Fruit fly (Drosophila melanogaster) whole organism, embryonic: Measurements from ENCODE around the gene Eip75B.

ENCODE experiments used
- B-H2 ChIP-seq: fragments of 200-800 bp; sonication (Bioruptor generic); optimal IDR thresholded peaks from 2 replicates; lab custom pipeline; 2018; ENCODE audit warnings: missing biosample characterization, mild to moderate bottlenecking, missing genetic modification characterization
- Bgb ChIP-seq: fragments of 200-800 bp; sonication (Bioruptor generic); IDR thresholded peaks from 2 replicates; pipeline ENCODE4 v1.3.6; 2022; ENCODE audit warnings: missing biosample characterization, missing genetic modification characterization; ENCODE audit not compliant: partially characterized antibody
- CG10267 ChIP-seq: fragments of 200-800 bp; sonication (Bioruptor generic); optimal IDR thresholded peaks from 2 replicates; lab custom pipeline; 2018; ENCODE audit warnings: missing biosample characterization, mild to moderate bottlenecking, missing genetic modification characterization, moderate library complexity
- CG11504 ChIP-seq: fragments of 200-800 bp; sonication (Bioruptor generic); optimal IDR thresholded peaks from 3 replicates; lab custom pipeline; 2019; ENCODE audit warnings: missing biosample characterization, mild to moderate bottlenecking, missing genetic modification characterization, moderate library complexity
- CG12071 ChIP-seq: fragments of 200-800 bp; sonication (Bioruptor generic); optimal IDR thresholded peaks from 3 replicates; lab custom pipeline; 2018; ENCODE audit warnings: missing biosample characterization, mild to moderate bottlenecking, missing genetic modification characterization
- CG12744 ChIP-seq: fragments of 200-800 bp; sonication (Bioruptor generic); optimal IDR thresholded peaks from 2 replicates; lab custom pipeline; 2016; ENCODE audit warnings: missing biosample characterization, missing genetic modification characterization
- CG13123 ChIP-seq: fragments of 200-800 bp; sonication (Bioruptor generic); optimal IDR thresholded peaks from 2 replicates; lab custom pipeline; 2016; ENCODE audit warnings: missing biosample characterization, missing genetic modification characterization
- CG13287 ChIP-seq: fragments of 200-800 bp; sonication (Bioruptor generic); IDR thresholded peaks from 2 replicates; pipeline ENCODE4 v1.3.6; 2022; ENCODE audit warnings: missing biosample characterization, missing genetic modification characterization; ENCODE audit not compliant: partially characterized antibody
- CG14710 ChIP-seq: fragments of 200-800 bp; sonication (Bioruptor generic); optimal IDR thresholded peaks from 3 replicates; lab custom pipeline; 2019; ENCODE audit warnings: missing biosample characterization, mild to moderate bottlenecking, missing genetic modification characterization, moderate library complexity
- CG15696 ChIP-seq: fragments of 200-800 bp; sonication (Bioruptor generic); optimal IDR thresholded peaks from 2 replicates; lab custom pipeline; 2019; ENCODE audit warnings: missing biosample characterization, mild to moderate bottlenecking, missing genetic modification characterization, moderate library complexity
- CG17612 ChIP-seq: fragments of 200-800 bp; sonication (Bioruptor generic); IDR thresholded peaks from 2 replicates; pipeline ENCODE4 v1.3.6; 2022; ENCODE audit warnings: missing biosample characterization, missing genetic modification characterization
- CG2116 ChIP-seq: fragments of 200-800 bp; sonication (Bioruptor generic); optimal IDR thresholded peaks from 3 replicates; lab custom pipeline; 2018; ENCODE audit warnings: missing biosample characterization, mild to moderate bottlenecking, missing genetic modification characterization
- CG2129 ChIP-seq: fragments of 200-800 bp; sonication (Bioruptor generic); IDR thresholded peaks from 2 replicates; pipeline ENCODE4 v1.3.6; 2022; ENCODE audit warnings: missing biosample characterization, missing genetic modification characterization; ENCODE audit not compliant: partially characterized antibody
- CG30403 ChIP-seq: fragments of 200-800 bp; sonication (Bioruptor generic); optimal IDR thresholded peaks from 3 replicates; lab custom pipeline; 2016; ENCODE audit warnings: missing biosample characterization, missing genetic modification characterization
- CG32772 ChIP-seq: fragments of 200-800 bp; sonication (Bioruptor generic); IDR thresholded peaks from 2 replicates; pipeline ENCODE4 v1.3.6; 2022; ENCODE audit warnings: missing biosample characterization, missing genetic modification characterization
- CG34224 ChIP-seq: fragments of 200-800 bp; sonication (Bioruptor generic); IDR thresholded peaks from 3 replicates; pipeline ENCODE4 v1.3.6; 2022; ENCODE audit warnings: missing biosample characterization, missing genetic modification characterization; ENCODE audit not compliant: partially characterized antibody
- CG3847 ChIP-seq: fragments of 200-800 bp; sonication (Bioruptor generic); IDR thresholded peaks from 2 replicates; pipeline ENCODE4 v1.3.6; 2022; ENCODE audit warnings: missing biosample characterization, missing genetic modification characterization
- CG6683 ChIP-seq: fragments of 200-800 bp; sonication (Bioruptor generic); optimal IDR thresholded peaks from 2 replicates; lab custom pipeline; 2017; ENCODE audit warnings: missing biosample characterization, mild to moderate bottlenecking, missing genetic modification characterization, missing genetic modification reagents
- CG7556 ChIP-seq: fragments of 200-800 bp; sonication (Bioruptor generic); optimal IDR thresholded peaks from 2 replicates; lab custom pipeline; 2017; ENCODE audit warnings: missing biosample characterization, mild to moderate bottlenecking, missing genetic modification characterization
- CG8089 ChIP-seq: fragments of 200-800 bp; sonication (Bioruptor generic); optimal IDR thresholded peaks from 3 replicates; lab custom pipeline; 2016; ENCODE audit warnings: missing biosample characterization, missing genetic modification characterization
- CG8388 ChIP-seq: fragments of 200-800 bp; sonication (Bioruptor generic); optimal IDR thresholded peaks from 2 replicates; lab custom pipeline; 2019; ENCODE audit warnings: missing biosample characterization, mild to moderate bottlenecking, missing genetic modification characterization, moderate library complexity
- Dll ChIP-seq: fragments of 200-800 bp; sonication (Bioruptor generic); IDR thresholded peaks from 4 replicates; pipeline ENCODE4 v1.3.6; 2022; ENCODE audit warnings: missing biosample characterization, missing genetic modification characterization; ENCODE audit not compliant: partially characterized antibody
- E2f1 ChIP-seq: fragments of 200-800 bp; sonication (Bioruptor generic); IDR thresholded peaks from 2 replicates; pipeline ENCODE4 v1.3.6; 2022; ENCODE audit warnings: missing biosample characterization, missing genetic modification characterization
- Ets65A ChIP-seq: fragments of 200-800 bp; sonication (Bioruptor generic); peaks from one replicate; lab custom pipeline; 2016; ENCODE audit warnings: missing biosample characterization, missing genetic modification characterization
- HLH4C ChIP-seq: fragments of 200-800 bp; sonication (Bioruptor generic); IDR thresholded peaks from 3 replicates; pipeline ENCODE4 v1.3.6; 2022; ENCODE audit warnings: missing biosample characterization, missing genetic modification characterization; ENCODE audit not compliant: partially characterized antibody
- MBD-R2 ChIP-seq: fragments of 200-800 bp; sonication (Bioruptor generic); IDR thresholded peaks from 2 replicates; pipeline ENCODE4 v1.3.6; 2022; ENCODE audit warnings: missing biosample characterization, missing genetic modification characterization
- Myb ChIP-seq: fragments of 200-800 bp; sonication (Bioruptor generic); optimal IDR thresholded peaks from 2 replicates; lab custom pipeline; 2016; ENCODE audit warnings: missing biosample characterization, missing genetic modification characterization
- NFAT ChIP-seq: fragments of 200-800 bp; sonication (Bioruptor generic); IDR thresholded peaks from 2 replicates; pipeline ENCODE4 v1.3.6; 2022; ENCODE audit warnings: missing biosample characterization, missing genetic modification characterization
- Nf-YC ChIP-seq: fragments of 200-800 bp; optimal IDR thresholded peaks from 3 replicates; lab custom pipeline; 2019; ENCODE audit warnings: missing biosample characterization, mild to moderate bottlenecking, missing genetic modification characterization, moderate library complexity
- Scr ChIP-seq: fragments of 200-800 bp; sonication (Bioruptor generic); IDR thresholded peaks from 2 replicates; pipeline ENCODE4 v1.3.6; 2022; ENCODE audit warnings: missing biosample characterization, missing genetic modification characterization; ENCODE audit not compliant: partially characterized antibody
- crp ChIP-seq, 2 experiments: fragments of 200-800 bp; sonication (Bioruptor generic); optimal IDR thresholded peaks; 2 replicates in 1 of 2; 3 replicates in 1 of 2; lab custom pipeline; 2017; ENCODE audit warnings: missing biosample characterization in 2 of 2, missing genetic modification characterization in 2 of 2, mild to moderate bottlenecking in 1 of 2, moderate library complexity in 1 of 2
- dimm ChIP-seq: fragments of 200-800 bp; sonication (Bioruptor generic); IDR thresholded peaks from 2 replicates; pipeline ENCODE4 v1.3.6; 2022; ENCODE audit warnings: missing biosample characterization, missing genetic modification characterization
- dpn ChIP-seq, 2 experiments: fragments of 200-800 bp; sonication (Bioruptor generic); optimal IDR thresholded peaks; 3 replicates each; lab custom pipeline; 2016; ENCODE audit warnings: missing biosample characterization in 2 of 2, missing genetic modification characterization in 2 of 2
- eyg ChIP-seq: fragments of 200-800 bp; sonication (Bioruptor generic); optimal IDR thresholded peaks from 3 replicates; lab custom pipeline; 2016; ENCODE audit warnings: missing biosample characterization, missing genetic modification characterization
- fd102C ChIP-seq: fragments of 200-800 bp; sonication (Bioruptor generic); optimal IDR thresholded peaks from 2 replicates; lab custom pipeline; 2018; ENCODE audit warnings: missing biosample characterization, mild to moderate bottlenecking, missing genetic modification characterization, moderate library complexity
- fd96Cb ChIP-seq: fragments of 200-800 bp; sonication (Bioruptor generic); optimal IDR thresholded peaks from 2 replicates; lab custom pipeline; 2018; ENCODE audit warnings: missing biosample characterization, mild to moderate bottlenecking, missing genetic modification characterization, moderate library complexity
- grau ChIP-seq: fragments of 200-800 bp; optimal IDR thresholded peaks from 3 replicates; lab custom pipeline; 2019; ENCODE audit warnings: missing biosample characterization, mild to moderate bottlenecking, missing genetic modification characterization, moderate library complexity
- ham ChIP-seq: fragments of 200-800 bp; sonication (Bioruptor generic); IDR thresholded peaks from 2 replicates; pipeline ENCODE4 v1.3.6; 2022; ENCODE audit warnings: missing biosample characterization, missing genetic modification characterization
- hb ChIP-seq: fragments of 200-800 bp; sonication (Bioruptor generic); IDR thresholded peaks from 3 replicates; pipeline ENCODE4 v1.3.6; 2022; ENCODE audit warnings: missing biosample characterization, missing genetic modification characterization; ENCODE audit not compliant: partially characterized antibody
- her ChIP-seq: fragments of 200-800 bp; sonication (Bioruptor generic); optimal IDR thresholded peaks from 2 replicates; lab custom pipeline; 2016; ENCODE audit warnings: missing biosample characterization, missing genetic modification characterization
- ind ChIP-seq: fragments of 200-800 bp; sonication (Bioruptor generic); optimal IDR thresholded peaks from 3 replicates; lab custom pipeline; 2016; ENCODE audit warnings: missing biosample characterization, missing genetic modification characterization
- inv ChIP-seq: fragments of 200-800 bp; sonication (Bioruptor generic); IDR thresholded peaks from 2 replicates; pipeline ENCODE4 v1.3.6; 2022; ENCODE audit warnings: missing biosample characterization, missing genetic modification characterization; ENCODE audit not compliant: partially characterized antibody
- maf-S ChIP-seq: fragments of 200-800 bp; sonication (Bioruptor generic); optimal IDR thresholded peaks from 2 replicates; lab custom pipeline; 2016; ENCODE audit warnings: missing biosample characterization, missing genetic modification characterization
- nerfin-1 ChIP-seq: fragments of 200-800 bp; sonication (Bioruptor generic); optimal IDR thresholded peaks from 3 replicates; lab custom pipeline; 2019; ENCODE audit warnings: missing biosample characterization, mild to moderate bottlenecking, missing genetic modification characterization, moderate library complexity
- p53 ChIP-seq: fragments of 200-800 bp; sonication (Bioruptor generic); optimal IDR thresholded peaks from 2 replicates; lab custom pipeline; 2016; ENCODE audit warnings: missing biosample characterization, missing genetic modification characterization
- pita ChIP-seq: fragments of 200-800 bp; sonication (Bioruptor generic); optimal IDR thresholded peaks from 2 replicates; lab custom pipeline; 2017; ENCODE audit warnings: missing biosample characterization, mild to moderate bottlenecking, missing genetic modification characterization
- sug ChIP-seq: fragments of 200-800 bp; optimal IDR thresholded peaks from 2 replicates; lab custom pipeline; 2019; ENCODE audit warnings: missing biosample characterization, mild to moderate bottlenecking, missing genetic modification characterization, moderate library complexity
- tna ChIP-seq: fragments of 200-800 bp; sonication (Bioruptor generic); IDR thresholded peaks from 2 replicates; pipeline ENCODE4 v1.3.6; 2022; ENCODE audit warnings: missing biosample characterization, missing genetic modification characterization; ENCODE audit not compliant: partially characterized antibody
- unc-4 ChIP-seq: fragments of 200-800 bp; sonication (Bioruptor generic); IDR thresholded peaks from 2 replicates; pipeline ENCODE4 v1.3.6; 2022; ENCODE audit warnings: missing biosample characterization, missing genetic modification characterization; ENCODE audit not compliant: partially characterized antibody

Eip75B gene

DNA sequence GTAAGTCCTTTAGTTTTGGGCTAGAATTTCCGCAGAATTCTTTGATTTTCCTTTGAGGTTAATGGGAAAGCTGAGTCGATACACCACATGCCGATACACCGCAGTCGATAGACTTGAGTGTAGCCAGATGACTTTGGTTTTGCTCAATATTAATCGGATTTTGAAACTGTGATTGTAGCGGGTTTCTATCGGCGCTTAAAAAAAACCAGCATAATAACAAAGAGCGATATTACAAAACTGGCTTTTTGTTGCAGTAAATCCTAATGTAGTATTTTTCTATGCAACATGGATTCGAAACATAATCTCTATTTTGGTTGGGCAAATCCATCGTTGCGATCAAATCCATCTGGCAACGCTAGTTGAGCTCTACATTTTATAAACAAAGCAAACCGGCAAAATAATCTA lies 45.0 kb upstream of the Eip75B start, which contains the start of the genes Polr3D and mus304 (continued):
- TF ChIP-seq CG11504 (tag; lab: Kevin White, UChicago) (peak; percentile 33), CG13123 (no peak), Dll (GFP tag; lab: Robert Waterston, UW) (peak; percentile 67), p53 (peak; percentile 14), Ets65A (peak; percentile 90), fd102C (GFP tag; lab: Kevin White, UChicago) (no peak), crp (GFP tag; optimal IDR thresholded peaks at IDR 0.05; lab: Kevin White, UChicago) (peak in 1 of 2 experiments; percentile 43), fd96Cb (tag; lab: Kevin White, UChicago) (no peak), inv (GFP tag; lab: Robert Waterston, UW) (peak; percentile 41; the same call in 1 of the 2 replicates), maf-S (GFP tag; lab: Kevin White, UChicago) (no peak), Bgb (GFP tag; lab: Robert Waterston, UW) (peak; percentile 21; the same call in 1 of the 2 replicates), hb (GFP tag; lab: Robert Waterston, UW) (peak; percentile 77), CG6683 (GFP tag; lab: Kevin White, UChicago) (no peak), CG12744 (GFP tag; lab: Kevin White, UChicago) (no peak), HLH4C (GFP tag; lab: Robert Waterston, UW) (peak; percentile 74), eyg (no peak), B-H2 (GFP tag; lab: Kevin White, UChicago) (peak; percentile 17), CG13287 (peak; percentile 74), Scr (GFP tag; lab: Robert Waterston, UW) (peak; percentile 58), CG2129 (0 out of 2 replicates have a peak, but pooled peaks have one; percentile 27), tna (peak; percentile 26), ind (peak; percentile 14), CG8388 (GFP tag; lab: Kevin White, UChicago) (peak; percentile 4), unc-4 (GFP tag; lab: Robert Waterston, UW) (peak; percentile 59; the same call in 1 of the 2 replicates), CG8089 (GFP tag; lab: Kevin White, UChicago) (no peak), NFAT (GFP tag; lab: Robert Waterston, UW) (no peak; the same call in 1 of the 2 replicates), MBD-R2 (GFP tag; lab: Robert Waterston, UW) (peak; percentile 58), CG30403 (GFP tag; lab: Kevin White, UChicago) (peak; percentile 49), CG14710 (tag; lab: Kevin White, UChicago) (peak; percentile 59), CG7556 (peak; percentile 5), CG2116 (GFP tag; lab: Kevin White, UChicago) (peak; percentile 85), pita (no peak), CG10267 (peak; percentile 27), E2f1 (GFP tag; lab: Robert Waterston, UW) (no peak), CG17612 (GFP tag; lab: Robert Waterston, UW) (no peak), CG12071 (no peak), Nf-YC (peak; percentile 42), Myb (GFP tag; lab: Kevin White, UChicago) (peak; percentile 80), grau (tag; lab: Kevin White, UChicago) (peak; percentile 30), dpn (GFP tag; optimal IDR thresholded peaks at IDR 0.05; lab: Kevin White, UChicago) (peak in 1 of 2 experiments; percentile 4), her (GFP tag; lab: Kevin White, UChicago) (peak; percentile 27), nerfin-1 (tag; lab: Kevin White, UChicago) (peak; percentile 93), CG34224 (peak; percentile 53; the same call in 1 of the 3 replicates), ham (GFP tag; lab: Robert Waterston, UW) (no peak), CG15696 (tag; lab: Kevin White, UChicago) (peak; percentile 18), CG32772 (GFP tag; lab: Robert Waterston, UW) (no peak), CG3847 (peak; percentile 55; the same call in 1 of the 2 replicates), dimm (GFP tag; lab: Robert Waterston, UW) (no peak), sug (tag; lab: Kevin White, UChicago) (peak; percentile 32)
